Fruit fly (Drosophila melanogaster) whole organism, embryonic: Measurements from ENCODE around the gene klu.

Experiments
- Ada2b ChIP-seq: fragments of 200-800 bp; sonication (Bioruptor generic); IDR thresholded peaks from 2 replicates; pipeline ENCODE4 v1.3.6; 2022; ENCODE audit warnings: missing biosample characterization, missing genetic modification characterization
- BEAF-32 ChIP-seq: fragments of 200-800 bp; sonication (Bioruptor generic); optimal IDR thresholded peaks from 3 replicates; lab custom pipeline; 2017; ENCODE audit warnings: missing biosample characterization, missing genetic modification characterization, mild to moderate bottlenecking, moderate library complexity, missing genetic modification reagents
- Bteb2 ChIP-seq: fragments of 200-800 bp; sonication (Bioruptor generic); optimal IDR thresholded peaks from 2 replicates; lab custom pipeline; 2016; ENCODE audit warnings: missing biosample characterization, missing genetic modification characterization
- CG1024 ChIP-seq: fragments of 200-800 bp; sonication (Bioruptor generic); IDR thresholded peaks from 2 replicates; pipeline ENCODE4 v1.3.6; 2022; ENCODE audit warnings: missing biosample characterization, missing genetic modification characterization
- CG10543 ChIP-seq: fragments of 200-800 bp; sonication (Bioruptor generic); optimal IDR thresholded peaks from 3 replicates; lab custom pipeline; 2017; ENCODE audit warnings: missing biosample characterization, mild to moderate bottlenecking, missing genetic modification characterization, moderate library complexity
- CG11456 ChIP-seq: fragments of 200-800 bp; sonication (Bioruptor generic); IDR thresholded peaks from 3 replicates; pipeline ENCODE4 v1.3.6; 2022; ENCODE audit warnings: missing biosample characterization, missing genetic modification characterization
- CG12104 ChIP-seq: fragments of 200-800 bp; sonication (Bioruptor generic); optimal IDR thresholded peaks from 3 replicates; lab custom pipeline; 2016; ENCODE audit warnings: missing biosample characterization, missing genetic modification characterization
- CG12299 ChIP-seq: fragments of 200-800 bp; sonication (Bioruptor generic); optimal IDR thresholded peaks from 2 replicates; lab custom pipeline; 2018; ENCODE audit warnings: missing biosample characterization, mild to moderate bottlenecking, missing genetic modification characterization
- CG14441 ChIP-seq: fragments of 200-800 bp; sonication (Bioruptor generic); IDR thresholded peaks from 2 replicates; pipeline ENCODE4 v1.3.6; 2022; ENCODE audit warnings: missing biosample characterization, missing genetic modification characterization
- CG15479 ChIP-seq: fragments of 200-800 bp; sonication (Bioruptor generic); optimal IDR thresholded peaks from 3 replicates; lab custom pipeline; 2019; ENCODE audit warnings: missing biosample characterization, mild to moderate bottlenecking, missing genetic modification characterization, moderate library complexity
- CG17385 ChIP-seq: fragments of 200-800 bp; sonication (Bioruptor generic); optimal IDR thresholded peaks from 3 replicates; lab custom pipeline; 2018; ENCODE audit warnings: missing biosample characterization, mild to moderate bottlenecking, missing genetic modification characterization
- CG30431 ChIP-seq: fragments of 200-800 bp; sonication (Bioruptor generic); optimal IDR thresholded peaks from 2 replicates; lab custom pipeline; 2017; ENCODE audit warnings: missing biosample characterization, missing genetic modification characterization
- CG3065 ChIP-seq: fragments of 200-800 bp; sonication (Bioruptor generic); optimal IDR thresholded peaks from 2 replicates; lab custom pipeline; 2016; ENCODE audit warnings: missing biosample characterization, missing genetic modification characterization
- CG3281 ChIP-seq: fragments of 200-800 bp; sonication (Bioruptor generic); optimal IDR thresholded peaks from 3 replicates; lab custom pipeline; 2017; ENCODE audit warnings: missing biosample characterization, mild to moderate bottlenecking, missing genetic modification characterization
- CG33557 ChIP-seq: fragments of 200-800 bp; sonication (Bioruptor generic); optimal IDR thresholded peaks from 2 replicates; lab custom pipeline; 2019; ENCODE audit warnings: missing biosample characterization, mild to moderate bottlenecking, missing genetic modification characterization, moderate library complexity
- CG3726 ChIP-seq: fragments of 200-800 bp; sonication (Bioruptor generic); IDR thresholded peaks from 3 replicates; pipeline ENCODE4, ENCODE4 v1.3.6; 2022; ENCODE audit warnings: missing biosample characterization, missing genetic modification characterization
- CG6654 ChIP-seq: fragments of 200-800 bp; sonication (Bioruptor generic); optimal IDR thresholded peaks from 2 replicates; lab custom pipeline; 2017; ENCODE audit warnings: missing biosample characterization, mild to moderate bottlenecking, missing genetic modification characterization
- CG6765 ChIP-seq: fragments of 200-800 bp; sonication (Bioruptor generic); optimal IDR thresholded peaks from 3 replicates; lab custom pipeline; 2017; ENCODE audit warnings: missing biosample characterization, mild to moderate bottlenecking, missing genetic modification characterization
- CG7556 ChIP-seq: fragments of 200-800 bp; sonication (Bioruptor generic); optimal IDR thresholded peaks from 2 replicates; lab custom pipeline; 2017; ENCODE audit warnings: missing biosample characterization, mild to moderate bottlenecking, missing genetic modification characterization
- CG9215 ChIP-seq: fragments of 200-800 bp; sonication (Bioruptor generic); IDR thresholded peaks from 2 replicates; pipeline ENCODE4 v1.3.6; 2022; ENCODE audit warnings: missing biosample characterization, missing genetic modification characterization
- CG9727 ChIP-seq: fragments of 200-800 bp; sonication (Bioruptor generic); optimal IDR thresholded peaks from 3 replicates; lab custom pipeline; 2017; ENCODE audit warnings: missing biosample characterization, mild to moderate bottlenecking, missing genetic modification characterization
- CHES-1-like ChIP-seq: fragments of 200-800 bp; sonication (Bioruptor generic); optimal IDR thresholded peaks from 2 replicates; lab custom pipeline; 2016; ENCODE audit warnings: missing biosample characterization, missing genetic modification characterization
- D19B ChIP-seq: fragments of 200-800 bp; sonication (Bioruptor generic); optimal IDR thresholded peaks from 2 replicates; lab custom pipeline; 2017; ENCODE audit warnings: missing biosample characterization, mild to moderate bottlenecking, missing genetic modification characterization
- Fer2 ChIP-seq: fragments of 200-800 bp; sonication (Bioruptor generic); optimal IDR thresholded peaks from 2 replicates; lab custom pipeline; 2018; ENCODE audit warnings: missing biosample characterization, mild to moderate bottlenecking, missing genetic modification characterization, moderate library complexity
- NC2β ChIP-seq: fragments of 200-800 bp; sonication (Bioruptor generic); optimal IDR thresholded peaks from 2 replicates; lab custom pipeline; 2016; ENCODE audit warnings: missing biosample characterization, missing genetic modification characterization
- PHDP ChIP-seq: fragments of 200-800 bp; sonication (Bioruptor generic); optimal IDR thresholded peaks from 3 replicates; lab custom pipeline; 2018; ENCODE audit warnings: missing biosample characterization, mild to moderate bottlenecking, missing genetic modification characterization, moderate library complexity
- Stat92E ChIP-seq, 3 experiments: fragments of >200 bp in 2 of 3; fragments of 200-800 bp in 1 of 3; sonication (Bioruptor generic) in 1 of 3; optimal IDR thresholded peaks; 2 replicates each; lab custom pipeline; 2017 to 2019; ENCODE audit warnings: missing biosample characterization in 3 of 3, missing genetic modification characterization in 3 of 3, mild to moderate bottlenecking in 1 of 3, moderate library complexity in 1 of 3
- amos ChIP-seq: fragments of 200-800 bp; sonication (Bioruptor generic); IDR thresholded peaks from 2 replicates; pipeline ENCODE4 v1.3.6; 2022; ENCODE audit warnings: missing biosample characterization, missing genetic modification characterization; ENCODE audit not compliant: partially characterized antibody
- bbx ChIP-seq: fragments of 200-800 bp; sonication (Bioruptor generic); IDR thresholded peaks from 2 replicates; pipeline ENCODE4 v1.3.6; 2022; ENCODE audit warnings: missing biosample characterization, missing genetic modification characterization; ENCODE audit not compliant: partially characterized antibody
- caup ChIP-seq: fragments of 200-800 bp; sonication (Bioruptor generic); optimal IDR thresholded peaks from 3 replicates; lab custom pipeline; 2017; ENCODE audit warnings: missing biosample characterization, mild to moderate bottlenecking, missing genetic modification characterization, moderate library complexity; ENCODE audit not compliant: severe bottlenecking
- corto ChIP-seq: fragments of 200-800 bp; sonication (Bioruptor generic); optimal IDR thresholded peaks from 2 replicates; lab custom pipeline; 2016; ENCODE audit warnings: missing biosample characterization, mild to moderate bottlenecking, missing genetic modification characterization, moderate library complexity
- disco-r ChIP-seq: fragments of 200-800 bp; sonication (Bioruptor generic); optimal IDR thresholded peaks from 2 replicates; lab custom pipeline; 2016; ENCODE audit warnings: missing biosample characterization, missing genetic modification characterization
- ems ChIP-seq: fragments of 200-800 bp; sonication (Bioruptor generic); optimal IDR thresholded peaks from 3 replicates; lab custom pipeline; 2016; ENCODE audit warnings: missing biosample characterization, missing genetic modification characterization
- jigr1 ChIP-seq: fragments of 200-800 bp; sonication (Bioruptor generic); IDR thresholded peaks from 3 replicates; pipeline ENCODE4 v1.3.6; 2022; ENCODE audit warnings: missing biosample characterization, missing genetic modification characterization
- knrl ChIP-seq: fragments of 200-800 bp; sonication (Bioruptor generic); IDR thresholded peaks from 3 replicates; pipeline ENCODE4 v1.3.6; 2022; ENCODE audit warnings: missing biosample characterization, missing genetic modification characterization; ENCODE audit not compliant: partially characterized antibody
- lmd ChIP-seq: fragments of 200-800 bp; sonication (Bioruptor generic); IDR thresholded peaks from 2 replicates; pipeline ENCODE4 v1.3.6; 2022; ENCODE audit warnings: missing biosample characterization, missing genetic modification characterization
- lola ChIP-seq, 3 experiments: fragments of >200 bp in 2 of 3; fragments of 200-800 bp in 1 of 3; sonication (Bioruptor generic) in 1 of 3; optimal IDR thresholded peaks; 2 replicates each; lab custom pipeline; 2017 to 2019; ENCODE audit warnings: missing biosample characterization in 3 of 3, missing genetic modification characterization in 3 of 3, mild to moderate bottlenecking in 1 of 3, moderate library complexity in 1 of 3
- luna ChIP-seq: fragments of 200-800 bp; sonication (Bioruptor generic); optimal IDR thresholded peaks from 2 replicates; lab custom pipeline; 2016; ENCODE audit warnings: missing biosample characterization, missing genetic modification characterization
- nau ChIP-seq: fragments of 200-800 bp; sonication (Bioruptor generic); optimal IDR thresholded peaks from 3 replicates; lab custom pipeline; 2017; ENCODE audit warnings: missing biosample characterization, mild to moderate bottlenecking, missing genetic modification characterization, missing genetic modification reagents
- pnt ChIP-seq: fragments of 200-800 bp; sonication (Bioruptor generic); optimal IDR thresholded peaks from 3 replicates; lab custom pipeline; 2016; ENCODE audit warnings: missing biosample characterization, missing genetic modification characterization
- sqz ChIP-seq: fragments of 200-800 bp; sonication (Bioruptor generic); optimal IDR thresholded peaks from 3 replicates; lab custom pipeline; 2018; ENCODE audit warnings: missing biosample characterization, mild to moderate bottlenecking, missing genetic modification characterization
- stc ChIP-seq: fragments of 200-800 bp; sonication (Bioruptor generic); IDR thresholded peaks from 2 replicates; pipeline ENCODE4 v1.3.6; 2022; ENCODE audit warnings: missing biosample characterization, missing genetic modification characterization
- stwl ChIP-seq: fragments of 200-800 bp; sonication (Bioruptor generic); optimal IDR thresholded peaks from 3 replicates; lab custom pipeline; 2018; ENCODE audit warnings: missing biosample characterization, mild to moderate bottlenecking, missing genetic modification characterization, moderate library complexity
- tio ChIP-seq: fragments of 200-800 bp; sonication (Bioruptor generic); optimal IDR thresholded peaks from 2 replicates; lab custom pipeline; 2017; ENCODE audit warnings: missing biosample characterization, missing genetic modification characterization, inconsistent platforms
- toy ChIP-seq: fragments of 200-800 bp; sonication (Bioruptor generic); IDR thresholded peaks from 2 replicates; pipeline ENCODE4 v1.3.6; 2022; ENCODE audit warnings: missing biosample characterization, missing genetic modification characterization
- wdn ChIP-seq: fragments of 200-800 bp; sonication (Bioruptor generic); IDR thresholded peaks from 2 replicates; pipeline ENCODE4 v1.3.6; 2022; ENCODE audit warnings: missing biosample characterization, missing genetic modification characterization
- yki ChIP-seq: fragments of >200 bp; optimal IDR thresholded peaks from 3 replicates; lab custom pipeline; 2018

Gene klu

DNA sequence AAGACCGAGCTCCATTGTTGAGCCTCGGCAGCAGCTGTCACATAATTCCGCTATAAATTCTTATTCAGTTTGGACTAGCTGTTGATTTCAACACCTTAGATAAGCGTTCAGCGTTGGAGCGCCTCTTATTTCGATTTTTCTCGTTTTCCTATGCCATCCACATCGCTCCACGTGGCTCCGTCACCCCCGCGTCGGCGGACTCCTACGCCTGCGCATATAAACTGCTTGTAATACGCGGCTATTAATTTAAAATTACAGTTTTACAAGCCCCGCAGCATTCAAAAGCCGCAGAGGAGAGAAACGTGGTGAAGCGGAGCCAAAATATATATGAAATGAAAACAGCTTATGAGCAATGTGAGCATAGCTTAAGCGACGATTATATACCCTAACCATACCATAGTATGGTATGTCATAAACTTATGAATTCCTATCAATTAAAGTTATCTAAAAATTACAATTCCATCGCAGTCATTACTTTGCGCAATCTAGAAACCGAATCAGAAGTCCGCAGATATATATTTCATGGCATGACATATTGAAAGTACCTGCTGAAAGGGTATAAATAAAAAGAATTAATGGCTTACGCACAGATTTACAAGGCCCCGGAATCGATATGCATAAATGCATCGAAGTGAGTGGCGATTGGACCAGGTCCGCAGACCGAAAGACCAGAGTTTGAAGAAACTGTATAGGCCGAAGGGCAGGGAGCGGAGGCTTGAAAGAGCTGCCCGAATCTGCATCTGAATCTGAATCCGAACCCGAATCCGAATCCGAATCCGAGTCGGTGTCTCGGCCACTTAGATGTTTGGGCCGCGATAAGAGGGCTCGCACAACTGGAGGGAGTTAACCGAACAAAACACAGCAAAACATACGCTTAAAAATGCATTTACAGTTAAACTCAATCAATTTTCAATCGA lies 43.0 kb downstream of the klu start (continued):
- TF ChIP-seq CG10543 (no peak), nau (GFP tag; lab: Kevin White, UChicago) (peak; percentile 79), CG7556 (peak; percentile 86), stc (peak; percentile 87), pnt (GFP tag; lab: Kevin White, UChicago) (peak; percentile 86), CG12104 (peak; percentile 66), stwl (tag; lab: Kevin White, UChicago) (peak; percentile 35), CG17385 (peak; percentile 83), Stat92E (GFP tag; optimal IDR thresholded peaks at IDR 0.05; lab: Kevin White, UChicago) (peak in 1 of 3 experiments; percentile 63), CG6765 (GFP tag; lab: Kevin White, UChicago) (no peak), CG11456 (GFP tag; lab: Robert Waterston, UW) (peak; percentile 75; the same call in 2 of the 3 replicates), Bteb2 (peak; percentile 57), CG9727 (GFP tag; lab: Kevin White, UChicago) (peak; percentile 76), BEAF-32 (no peak), PHDP (tag; lab: Kevin White, UChicago) (peak; percentile 87), luna (GFP tag; lab: Kevin White, UChicago) (no peak), disco-r (GFP tag; lab: Kevin White, UChicago) (peak; percentile 76), CG3281 (peak; percentile 56), CG3065 (peak; percentile 59), CG14441 (GFP tag; lab: Robert Waterston, UW) (peak; percentile 92), Ada2b (GFP tag; lab: Robert Waterston, UW) (peak; percentile 85), CHES-1-like (GFP tag; lab: Kevin White, UChicago) (peak; percentile 77), wdn (GFP tag; lab: Robert Waterston, UW) (0 out of 2 replicates have a peak, but pooled peaks have one; percentile 38), CG15479 (GFP tag; lab: Kevin White, UChicago) (no peak), CG6654 (GFP tag; lab: Kevin White, UChicago) (peak; percentile 63), knrl (GFP tag; lab: Robert Waterston, UW) (no peak), ems (GFP tag; lab: Kevin White, UChicago) (peak; percentile 83), amos (GFP tag; lab: Robert Waterston, UW) (no peak), sqz (GFP tag; lab: Kevin White, UChicago) (peak; percentile 67), Fer2 (tag; lab: Kevin White, UChicago) (no peak), toy (no peak), tio (GFP tag; lab: Kevin White, UChicago) (peak; percentile 80), D19B (GFP tag; lab: Kevin White, UChicago) (peak; percentile 16), yki (no peak), caup (GFP tag; lab: Kevin White, UChicago) (peak; percentile 50), bbx (GFP tag; lab: Robert Waterston, UW) (no peak), CG33557 (GFP tag; lab: Kevin White, UChicago) (peak; percentile 85), CG9215 (GFP tag; lab: Robert Waterston, UW) (peak; percentile 52), corto (GFP tag; lab: Kevin White, UChicago) (no peak), CG12299 (tag; lab: Kevin White, UChicago) (peak; percentile 67), CG3726 (GFP tag; lab: Robert Waterston, UW) (peak; percentile 76; the same call in 2 of the 3 replicates), CG30431 (GFP tag; lab: Kevin White, UChicago) (peak; percentile 78), lmd (GFP tag; lab: Robert Waterston, UW) (peak; percentile 86), NC2β (GFP tag; lab: Kevin White, UChicago) (peak; percentile 86), CG1024 (peak; percentile 80), jigr1 (GFP tag; lab: Robert Waterston, UW) (peak; percentile 71; the same call in 1 of the 3 replicates), lola (GFP tag; optimal IDR thresholded peaks at IDR 0.05; lab: Kevin White, UChicago) (peak in 1 of 3 experiments; percentile 91)
